Fruit fly (Drosophila melanogaster) whole organism, adult: ENCODE data around the gene Pdk1.

ENCODE experiments used
- CG11617 ChIP-seq: fragments of 200-800 bp; sonication (Bioruptor generic); optimal IDR thresholded peaks from 2 replicates; lab custom pipeline; 2017; ENCODE audit warnings: mild to moderate bottlenecking, missing biosample characterization, missing genetic modification reagents, missing genetic modification characterization
- CG12768 ChIP-seq: fragments of 200-800 bp; sonication (Bioruptor generic); optimal IDR thresholded peaks from 2 replicates; lab custom pipeline; 2017; ENCODE audit warnings: missing biosample characterization, missing genetic modification characterization, mild to moderate bottlenecking, moderate library complexity, missing genetic modification reagents
- CG14711 ChIP-seq: fragments of 200-800 bp; sonication (Bioruptor generic); optimal IDR thresholded peaks from 2 replicates; lab custom pipeline; 2018; ENCODE audit warnings: missing biosample characterization, mild to moderate bottlenecking, missing genetic modification characterization, moderate library complexity
- CG1620 ChIP-seq: fragments of 200-800 bp; sonication (Bioruptor generic); optimal IDR thresholded peaks from 2 replicates; lab custom pipeline; 2016; ENCODE audit warnings: missing biosample characterization, missing genetic modification characterization
- CG33017 ChIP-seq: fragments of 200-800 bp; sonication (Bioruptor generic); optimal IDR thresholded peaks from 2 replicates; lab custom pipeline; 2018; ENCODE audit warnings: missing biosample characterization, mild to moderate bottlenecking, missing genetic modification characterization, moderate library complexity
- CG5204 ChIP-seq: fragments of 200-800 bp; sonication (Bioruptor generic); optimal IDR thresholded peaks from 2 replicates; lab custom pipeline; 2016; ENCODE audit warnings: missing biosample characterization, missing genetic modification characterization
- CG7045 ChIP-seq: fragments of 200-800 bp; sonication (Bioruptor generic); optimal IDR thresholded peaks from 2 replicates; lab custom pipeline; 2017; ENCODE audit warnings: missing biosample characterization, mild to moderate bottlenecking, missing genetic modification characterization
- CG7101 ChIP-seq: fragments of 200-800 bp; sonication (Bioruptor generic); optimal IDR thresholded peaks from 2 replicates; lab custom pipeline; 2018; ENCODE audit warnings: missing biosample characterization, mild to moderate bottlenecking, missing genetic modification characterization, moderate library complexity
- Clk ChIP-seq: fragments of 200-800 bp; sonication (Bioruptor generic); optimal IDR thresholded peaks from 2 replicates; lab custom pipeline; 2017; ENCODE audit warnings: missing biosample characterization, missing genetic modification characterization
- Crg-1 ChIP-seq: fragments of 200-800 bp; sonication (Bioruptor generic); optimal IDR thresholded peaks from 2 replicates; lab custom pipeline; 2016; ENCODE audit warnings: missing biosample characterization, missing genetic modification characterization
- Hr96 ChIP-seq: fragments of 200-800 bp; sonication (Bioruptor generic); optimal IDR thresholded peaks from 2 replicates; lab custom pipeline; 2016; ENCODE audit warnings: missing biosample characterization, missing genetic modification characterization
- Mnt ChIP-seq: fragments of 200-800 bp; sonication (Bioruptor generic); optimal IDR thresholded peaks from 2 replicates; lab custom pipeline; 2016; ENCODE audit warnings: missing biosample characterization, mild to moderate bottlenecking, missing genetic modification characterization
- bab1 ChIP-seq: fragments of 200-800 bp; sonication (Bioruptor generic); optimal IDR thresholded peaks from 3 replicates; lab custom pipeline; 2019; ENCODE audit warnings: missing biosample characterization, mild to moderate bottlenecking, missing genetic modification characterization, moderate library complexity
- cic ChIP-seq: fragments of 200-800 bp; sonication (Bioruptor generic); optimal IDR thresholded peaks from 2 replicates; lab custom pipeline; 2017; ENCODE audit warnings: missing biosample characterization, mild to moderate bottlenecking, missing genetic modification characterization, moderate library complexity
- cnc ChIP-seq, 2 experiments: fragments of >200 bp; optimal IDR thresholded peaks; 2 replicates each; lab custom pipeline; 2017
- kay ChIP-seq: fragments of 200-800 bp; sonication (Bioruptor generic); peaks from one replicate; lab custom pipeline; 2016; ENCODE audit warnings: missing biosample characterization, missing genetic modification characterization, borderline replicate concordance
- ovo ChIP-seq: fragments of 200-800 bp; sonication (Bioruptor generic); optimal IDR thresholded peaks from 2 replicates; lab custom pipeline; 2016; ENCODE audit warnings: missing biosample characterization, missing genetic modification characterization
- pad ChIP-seq: fragments of 200-800 bp; sonication (Bioruptor generic); optimal IDR thresholded peaks from 3 replicates; lab custom pipeline; 2017; ENCODE audit warnings: missing biosample characterization, missing genetic modification characterization, mild to moderate bottlenecking, moderate library complexity, missing genetic modification reagents
- tj ChIP-seq: fragments of 200-800 bp; sonication (Bioruptor generic); optimal IDR thresholded peaks from 3 replicates; lab custom pipeline; 2017; ENCODE audit warnings: missing biosample characterization, mild to moderate bottlenecking, missing genetic modification characterization, moderate library complexity
- toe ChIP-seq: fragments of 200-800 bp; sonication (Bioruptor generic); optimal IDR thresholded peaks from 2 replicates; lab custom pipeline; 2016; ENCODE audit warnings: missing biosample characterization, missing genetic modification characterization

Gene Pdk1

DNA sequence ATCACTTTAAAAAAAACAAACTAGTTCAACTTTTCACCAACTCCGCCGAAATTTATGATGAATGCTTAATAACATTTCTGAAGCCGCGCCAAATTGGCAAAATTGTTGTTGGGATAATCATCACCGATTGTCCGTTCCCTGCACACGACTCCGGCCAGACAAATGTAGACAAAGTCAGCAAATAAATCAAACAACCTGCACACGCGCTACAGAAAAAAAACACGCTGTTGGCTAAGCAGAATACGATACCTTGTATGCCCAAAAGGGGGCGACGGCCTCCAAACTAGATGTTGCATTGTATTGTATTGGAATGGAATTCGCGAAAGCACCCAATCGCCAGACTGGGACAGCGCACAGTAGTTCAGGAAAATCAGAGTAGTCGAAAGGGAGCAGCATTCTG is 35.7 kb upstream of the Pdk1 start:
- TF ChIP-seq CG14711 (tag; lab: Kevin White, UChicago) (no peak), tj (GFP tag; lab: Kevin White, UChicago) (peak; percentile 99)

DNA sequence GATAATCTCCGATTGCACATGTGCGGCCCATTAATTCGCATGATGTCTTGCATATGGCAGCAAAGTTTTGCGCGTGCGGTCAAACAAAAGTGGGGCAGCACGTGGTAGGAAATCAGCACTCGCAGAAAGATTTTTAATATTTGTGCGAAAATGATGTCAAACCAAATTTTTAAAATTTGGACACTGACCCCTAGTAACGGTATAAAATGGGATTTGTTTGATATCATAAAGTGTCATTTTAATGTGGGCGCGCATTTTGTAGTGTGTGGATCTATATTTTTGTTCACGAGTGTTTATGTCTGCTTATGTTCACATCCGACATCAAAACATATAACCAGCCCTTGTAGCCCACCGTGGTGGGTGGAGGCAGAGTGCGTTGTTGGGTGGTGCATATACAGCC is 35.2 kb upstream of the Pdk1 start:
- no peak for TF ChIP-seq tj (GFP tag; lab: Kevin White, UChicago)
- peak; percentile 40 for TF ChIP-seq CG14711 (tag; lab: Kevin White, UChicago)
- peak; percentile 77 for TF ChIP-seq bab1 (GFP tag; lab: Kevin White, UChicago)

DNA sequence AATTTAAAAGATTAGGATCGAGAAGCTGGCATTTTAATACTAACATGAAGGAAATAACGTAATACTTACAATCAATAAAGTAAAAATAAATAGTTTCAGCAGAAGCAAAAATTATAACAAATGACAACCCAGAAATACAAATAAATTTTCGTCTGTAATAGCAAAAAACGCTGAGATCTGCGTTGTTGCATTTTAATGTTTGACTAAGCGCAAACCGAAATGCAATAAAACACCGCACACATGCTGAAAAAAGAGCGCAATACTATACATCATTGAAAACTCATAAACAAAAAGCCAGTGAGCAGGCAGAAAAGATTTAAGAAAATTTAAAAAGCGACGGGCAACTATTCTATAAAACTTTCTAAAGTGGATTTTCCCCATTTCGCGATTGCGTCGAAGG is 34.4 kb upstream of the Pdk1 start:
- TF ChIP-seq Hr96 (GFP tag; lab: Kevin White, UChicago) = no peak
- TF ChIP-seq tj (GFP tag; lab: Kevin White, UChicago) = peak; percentile 95
- TF ChIP-seq CG12768 (GFP tag; lab: Kevin White, UChicago) = no peak
- no peak for TF ChIP-seq CG11617 (GFP tag; lab: Kevin White, UChicago)
- no peak for TF ChIP-seq CG33017 (tag; lab: Kevin White, UChicago)
- TF ChIP-seq CG7045 (GFP tag; lab: Kevin White, UChicago) = no peak
- no peak for TF ChIP-seq Crg-1
- TF ChIP-seq cic (GFP tag; lab: Kevin White, UChicago) = no peak
- TF ChIP-seq Clk (GFP tag; lab: Kevin White, UChicago) = no peak
- no peak for TF ChIP-seq CG5204
- TF ChIP-seq bab1 (GFP tag; lab: Kevin White, UChicago) = no peak
- peak; percentile 8 for TF ChIP-seq CG14711 (tag; lab: Kevin White, UChicago)
- no peak for TF ChIP-seq ovo (GFP tag; lab: Kevin White, UChicago)
- peak; percentile 48 for TF ChIP-seq kay (GFP tag; lab: Kevin White, UChicago)
- TF ChIP-seq pad (GFP tag; lab: Kevin White, UChicago) = no peak
- TF ChIP-seq toe (GFP tag; lab: Kevin White, UChicago) = no peak
- no peak for TF ChIP-seq CG7101 (tag; lab: Kevin White, UChicago)
- TF ChIP-seq CG1620 = no peak
- TF ChIP-seq Mnt = no peak

DNA sequence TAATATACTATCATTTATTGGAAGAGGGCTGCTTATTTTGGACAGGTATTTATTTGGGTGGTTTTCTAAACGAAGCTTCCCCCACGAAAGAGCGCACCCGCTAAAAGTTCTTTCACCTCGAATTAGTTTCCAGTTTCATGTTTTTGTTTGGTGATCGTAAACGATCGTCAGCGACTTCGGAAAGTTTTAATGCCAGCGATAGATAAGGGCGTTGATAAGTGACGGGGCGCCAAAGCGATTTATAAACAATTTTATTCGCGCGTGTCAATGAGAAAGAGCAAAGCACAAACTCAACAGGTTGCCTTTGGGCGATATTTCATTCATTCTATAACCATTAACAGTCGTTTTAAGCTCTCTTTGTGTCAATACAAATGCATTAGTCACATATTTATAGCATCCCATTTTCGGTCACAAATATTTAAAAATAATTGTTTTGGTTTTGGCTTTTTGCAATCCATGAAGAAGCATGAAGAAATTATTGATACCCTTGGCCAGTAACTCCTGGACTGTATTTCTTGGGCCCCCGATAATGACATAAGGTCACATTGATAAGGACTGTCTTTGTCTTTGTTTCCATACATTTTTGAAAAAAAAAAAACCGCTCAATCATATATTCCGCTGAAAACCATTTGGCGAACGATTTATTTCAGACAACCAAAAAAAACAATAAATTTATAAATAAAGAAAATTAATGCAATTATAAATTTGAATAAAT is 33.7 kb upstream of the Pdk1 start:
- TF ChIP-seq CG12768 (GFP tag; lab: Kevin White, UChicago) (no peak), CG1620 (no peak), cic (GFP tag; lab: Kevin White, UChicago) (peak; percentile 45), Hr96 (GFP tag; lab: Kevin White, UChicago) (no peak), pad (GFP tag; lab: Kevin White, UChicago) (no peak), Crg-1 (peak; percentile 10), bab1 (GFP tag; lab: Kevin White, UChicago) (no peak)

- TF ChIP-seq CG12768 (GFP tag; lab: Kevin White, UChicago) = no peak
- no peak for TF ChIP-seq CG5204
- TF ChIP-seq toe (GFP tag; lab: Kevin White, UChicago) = no peak
- TF ChIP-seq Crg-1 = no peak
- TF ChIP-seq CG33017 (tag; lab: Kevin White, UChicago) = no peak
- no peak for TF ChIP-seq Hr96 (GFP tag; lab: Kevin White, UChicago)
- no peak for TF ChIP-seq cnc (optimal IDR thresholded peaks at IDR 0.05; lab: Kevin White, UChicago)
- no peak for TF ChIP-seq bab1 (GFP tag; lab: Kevin White, UChicago)
Observed at dm6 chr3L:97823-98222, 31.4 kb upstream of the Pdk1 start.

DNA sequence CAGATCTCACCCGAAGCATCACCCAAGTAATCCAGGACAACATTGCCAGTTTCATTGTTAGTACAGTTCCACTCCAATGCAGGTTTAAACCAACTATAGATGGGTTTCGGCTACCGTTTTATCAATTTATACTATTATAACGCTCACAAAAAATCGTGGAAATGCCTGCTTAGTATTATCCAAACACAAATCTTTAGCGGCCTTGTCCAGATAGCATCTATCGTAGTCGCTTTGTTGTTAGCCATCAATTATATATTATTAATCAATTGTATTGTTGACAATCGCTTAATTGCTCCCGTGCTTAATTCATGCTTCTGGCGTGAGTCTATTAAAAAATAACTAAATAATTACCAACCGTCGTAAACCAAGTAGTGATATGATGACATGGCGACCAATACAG is 31.0 kb upstream of the Pdk1 start, which contains the start of gene CG12483:
Gene CG12483, minus strand, starts transcription at position 101 of the 400 bp plus-strand sequence.
- no peak for TF ChIP-seq Clk (GFP tag; lab: Kevin White, UChicago)
- no peak for TF ChIP-seq CG11617 (GFP tag; lab: Kevin White, UChicago)
- TF ChIP-seq bab1 (GFP tag; lab: Kevin White, UChicago) = no peak
- no peak for TF ChIP-seq CG12768 (GFP tag; lab: Kevin White, UChicago)
- no peak for TF ChIP-seq CG7045 (GFP tag; lab: Kevin White, UChicago)
- TF ChIP-seq CG1620 = no peak

DNA sequence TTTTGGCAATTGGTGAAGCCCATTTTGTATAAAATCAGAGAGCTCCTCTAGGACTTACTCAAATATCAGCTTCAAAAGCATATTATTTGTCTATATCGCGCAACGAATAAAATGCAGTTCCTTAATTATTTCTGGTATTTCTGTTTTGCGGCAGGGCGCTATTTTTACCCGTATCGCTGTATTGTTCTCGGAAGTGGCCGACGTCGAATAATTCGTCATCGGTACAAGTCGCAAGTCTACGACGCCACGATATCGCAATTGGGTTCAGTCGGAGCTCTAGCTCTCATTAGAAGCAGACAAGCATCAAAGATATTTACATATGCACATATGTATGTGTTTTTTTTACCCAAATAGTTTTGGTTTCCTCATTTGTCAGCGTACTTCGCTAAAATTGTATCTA is 25.2 kb upstream of the Pdk1 start:
- TF ChIP-seq Hr96 (GFP tag; lab: Kevin White, UChicago) = no peak
- TF ChIP-seq Crg-1 = no peak
- peak; percentile 88 for TF ChIP-seq kay (GFP tag; lab: Kevin White, UChicago)
- TF ChIP-seq CG1620 = no peak

dm6 chr3L:109058-109457 is 20.2 kb upstream of the Pdk1 start:
- TF ChIP-seq toe (GFP tag; lab: Kevin White, UChicago) = no peak
- no peak for TF ChIP-seq CG1620
- TF ChIP-seq CG11617 (GFP tag; lab: Kevin White, UChicago) = no peak
